Worm (Caenorhabditis elegans) whole organism, L4 larva: ENCODE data around the gene tag-243.
A peak's percentile ranks its signal among the peaks of the same experiment; 100 is the strongest.

Experiments
- ama-1 ChIP-seq: fragments of 150-350 bp; optimal IDR thresholded peaks from 2 replicates; lab custom pipeline; 2014; ENCODE audit warnings: inconsistent platforms, mixed read lengths
- ceh-82 ChIP-seq: sonication (generic microtip); optimal IDR thresholded peaks from 2 replicates; lab custom pipeline; 2017; ENCODE audit warnings: missing biosample characterization, missing genetic modification characterization
- fos-1 ChIP-seq: fragments of 150-350 bp; optimal IDR thresholded peaks from 2 replicates; lab custom pipeline; 2014; ENCODE audit warnings: missing biosample characterization, missing genetic modification characterization
- mdt-29 ChIP-seq: fragments of 200-800 bp; sonication (Bioruptor generic); IDR thresholded peaks from 2 replicates; pipeline ENCODE4 v1.3.6; 2022; ENCODE audit warnings: missing genetic modification reagents, missing genetic modification characterization, missing compliant biosample characterization
- nhr-76 ChIP-seq: fragments of 150-350 bp; optimal IDR thresholded peaks from 2 replicates; lab custom pipeline; 2014; ENCODE audit warnings: missing biosample characterization, missing genetic modification characterization
- pha-4 ChIP-seq, 2 experiments: fragments of 150-350 bp in 1 of 2; fragments of 200-800 bp in 1 of 2; sonication (Bioruptor generic) in 1 of 2; IDR thresholded peaks in 1 of 2; optimal IDR thresholded peaks in 1 of 2; 2 replicates each; pipeline versions ENCODE4 v1.3.6 to Lab custom; 2014 to 2022; ENCODE audit warnings: missing genetic modification characterization in 2 of 2, missing genetic modification reagents in 2 of 2, missing biosample characterization in 1 of 2, missing compliant biosample characterization in 1 of 2
- sdz-12 ChIP-seq: fragments of 200-800 bp; sonication (Bioruptor generic); optimal IDR thresholded peaks from 2 replicates; lab custom pipeline; 2018; ENCODE audit warnings: mild to moderate bottlenecking, missing genetic modification characterization, missing compliant biosample characterization
- unc-62 ChIP-seq, 3 experiments: fragments of 150-350 bp in 1 of 3; sonication (generic microtip); optimal IDR thresholded peaks in 2 of 3; peaks in 1 of 3; 1 replicate in 1 of 3; 2 replicates in 2 of 3; lab custom pipeline; 2014 to 2017; ENCODE audit warnings: missing biosample characterization in 3 of 3, missing genetic modification characterization in 3 of 3, missing genetic modification reagents in 3 of 3, missing genotype in 1 of 3

DNA sequence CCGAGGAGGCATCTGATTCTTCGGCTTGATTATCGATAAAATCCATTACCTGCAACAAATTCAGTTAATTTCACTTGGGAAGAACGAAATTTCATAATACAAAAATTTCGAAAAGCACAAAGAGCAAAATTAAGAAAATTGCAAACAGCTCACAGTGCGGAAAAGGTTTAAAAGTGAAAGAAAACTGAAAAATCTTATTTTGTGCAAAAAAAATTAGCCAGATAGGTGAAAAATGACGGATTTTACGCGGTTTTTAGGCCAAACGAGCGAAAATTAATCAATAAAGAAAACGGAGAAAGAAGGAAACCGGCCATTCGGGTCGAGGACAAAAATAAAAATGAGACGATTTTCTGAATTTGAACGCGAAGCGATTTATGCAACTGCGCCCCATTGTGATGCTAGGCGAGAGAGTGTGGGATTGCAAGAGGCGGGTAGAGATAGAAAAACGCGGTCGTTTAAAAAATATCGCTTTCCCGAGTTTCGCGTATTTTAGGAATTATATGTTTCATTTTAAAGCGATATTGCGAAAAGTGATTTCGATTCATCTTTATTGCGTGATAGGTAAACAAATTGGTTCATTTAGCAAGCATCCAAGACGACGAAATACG, 32.5 kb upstream of the tag-243 start, which contains the start of gene emb-5:
- TF ChIP-seq ama-1 (lab: Kevin White, UChicago): peak; percentile 68
- no peak for TF ChIP-seq nhr-76 (tag; lab: Kevin White, UChicago)
- TF ChIP-seq unc-62 (GFP tag; optimal IDR thresholded peaks at IDR 0.05 in 1 of 2; lab: Kevin White, UChicago): peak in 1 of 2 experiments; percentile 5
- no peak for TF ChIP-seq unc-62 (tag; optimal IDR thresholded peaks at IDR 0.05; lab: Kevin White, UChicago)
- TF ChIP-seq pha-4 (GFP tag; IDR thresholded peaks at IDR 0.05; lab: Robert Waterston, UW): no peak
- no peak for TF ChIP-seq pha-4 (tag; optimal IDR thresholded peaks at IDR 0.05; lab: Kevin White, UChicago)
- TF ChIP-seq fos-1 (tag; lab: Kevin White, UChicago): no peak
- no peak for TF ChIP-seq ceh-82 (tag; lab: Kevin White, UChicago)
- TF ChIP-seq mdt-29 (GFP tag; lab: Robert Waterston, UW): no peak
- no peak for TF ChIP-seq sdz-12
